Worm (Caenorhabditis elegans) whole organism, mixed stage, embryonic: Measurements from ENCODE around the gene let-716.

ENCODE experiments used
- M03D4.4 ChIP-seq: sonication (generic microtip); optimal IDR thresholded peaks from 2 replicates; lab custom pipeline; 2017; ENCODE audit warnings: mild to moderate bottlenecking, missing genetic modification characterization, missing compliant biosample characterization
- bed-3 ChIP-seq: fragments of 200-800 bp; sonication (Bioruptor generic); optimal IDR thresholded peaks from 3 replicates; lab custom pipeline; 2018; ENCODE audit warnings: mild to moderate bottlenecking, missing genetic modification characterization, moderate library complexity, missing compliant biosample characterization
- blmp-1 ChIP-seq: fragments of 150-350 bp; optimal IDR thresholded peaks from 2 replicates; lab custom pipeline; 2014; ENCODE audit warnings: missing biosample characterization, missing genetic modification characterization
- ceh-39 ChIP-seq: fragments of 150-350 bp; optimal IDR thresholded peaks from 2 replicates; lab custom pipeline; 2014; ENCODE audit warnings: missing biosample characterization, missing genetic modification characterization
- ceh-43 ChIP-seq: fragments of 200-800 bp; sonication (Bioruptor generic); optimal IDR thresholded peaks from 2 replicates; lab custom pipeline; 2018; ENCODE audit warnings: mild to moderate bottlenecking, missing genetic modification characterization, moderate library complexity, missing compliant biosample characterization
- ceh-83 ChIP-seq: fragments of 200-800 bp; sonication (Bioruptor generic); optimal IDR thresholded peaks from 2 replicates; lab custom pipeline; 2018; ENCODE audit warnings: mild to moderate bottlenecking, missing genetic modification characterization, missing compliant biosample characterization
- ces-1 ChIP-seq: fragments of 150-350 bp; optimal IDR thresholded peaks from 2 replicates; lab custom pipeline; 2014; ENCODE audit warnings: missing biosample characterization, missing genetic modification reagents, missing genetic modification characterization
- cnd-1 ChIP-seq: fragments of 200-800 bp; sonication (Bioruptor generic); optimal IDR thresholded peaks from 2 replicates; lab custom pipeline; 2018; ENCODE audit warnings: mild to moderate bottlenecking, missing genetic modification characterization, missing compliant biosample characterization
- drap-1 ChIP-seq: fragments of 200-800 bp; sonication (Bioruptor generic); optimal IDR thresholded peaks from 3 replicates; lab custom pipeline; 2018; ENCODE audit warnings: mild to moderate bottlenecking, missing genetic modification characterization, missing compliant biosample characterization
- elt-1 ChIP-seq: sonication (generic microtip); optimal IDR thresholded peaks from 2 replicates; lab custom pipeline; 2017; ENCODE audit warnings: missing genetic modification characterization, mild to moderate bottlenecking, missing compliant biosample characterization, antibody characterized with exemption, moderate library complexity, borderline replicate concordance; ENCODE audit not compliant: insufficient read depth
- elt-3 ChIP-seq: fragments of 150-350 bp; optimal IDR thresholded peaks from 2 replicates; lab custom pipeline; 2014; ENCODE audit warnings: missing biosample characterization, missing genetic modification characterization
- flh-1 ChIP-seq: fragments of 200-800 bp; sonication (Bioruptor generic); optimal IDR thresholded peaks from 2 replicates; lab custom pipeline; 2018; ENCODE audit warnings: mild to moderate bottlenecking, missing genetic modification characterization, moderate library complexity, missing compliant biosample characterization
- ham-2 ChIP-seq: fragments of 200-800 bp; sonication (Bioruptor generic); optimal IDR thresholded peaks from 2 replicates; lab custom pipeline; 2018; ENCODE audit warnings: mild to moderate bottlenecking, missing genetic modification characterization, missing compliant biosample characterization
- hlh-1 ChIP-seq: fragments of 150-350 bp; optimal IDR thresholded peaks from 2 replicates; lab custom pipeline; 2014; ENCODE audit warnings: missing biosample characterization, missing genetic modification reagents, missing genetic modification characterization
- lin-13 ChIP-seq: fragments of 150-350 bp; optimal IDR thresholded peaks from 2 replicates; lab custom pipeline; 2014; ENCODE audit warnings: missing biosample characterization, missing genetic modification characterization
- lin-32 ChIP-seq: fragments of 200-800 bp; sonication (Bioruptor generic); optimal IDR thresholded peaks from 2 replicates; lab custom pipeline; 2018; ENCODE audit warnings: mild to moderate bottlenecking, missing genetic modification characterization, missing compliant biosample characterization
- lsy-2 ChIP-seq: fragments of 150-350 bp; optimal IDR thresholded peaks from 2 replicates; lab custom pipeline; 2014; ENCODE audit warnings: missing biosample characterization, missing genetic modification characterization
- mep-1 ChIP-seq: fragments of 150-350 bp; optimal IDR thresholded peaks from 2 replicates; lab custom pipeline; 2017; ENCODE audit warnings: missing biosample characterization, missing genetic modification reagents, missing genetic modification characterization, inconsistent platforms
- mls-2 ChIP-seq: sonication (generic microtip); optimal IDR thresholded peaks from 2 replicates; lab custom pipeline; 2016; ENCODE audit warnings: mild to moderate bottlenecking, missing genetic modification characterization, moderate library complexity, missing compliant biosample characterization
- nhr-12 ChIP-seq: fragments of 150-350 bp; optimal IDR thresholded peaks from 2 replicates; lab custom pipeline; 2014; ENCODE audit warnings: missing biosample characterization, missing genetic modification characterization
- nhr-2 ChIP-seq: fragments of 150-350 bp; optimal IDR thresholded peaks from 2 replicates; lab custom pipeline; 2014; ENCODE audit warnings: missing biosample characterization, missing genetic modification characterization
- nhr-237 ChIP-seq: fragments of 150-350 bp; optimal IDR thresholded peaks from 2 replicates; lab custom pipeline; 2014; ENCODE audit warnings: missing biosample characterization, missing genetic modification characterization
- nhr-28 ChIP-seq: fragments of 150-350 bp; optimal IDR thresholded peaks from 2 replicates; lab custom pipeline; 2014; ENCODE audit warnings: missing biosample characterization, missing genetic modification characterization
- nhr-76 ChIP-seq: sonication (generic microtip); optimal IDR thresholded peaks from 2 replicates; lab custom pipeline; 2017; ENCODE audit warnings: missing biosample characterization, missing genetic modification characterization
- pha-4 ChIP-seq: fragments of 150-350 bp; optimal IDR thresholded peaks from 2 replicates; lab custom pipeline; 2018; ENCODE audit warnings: missing biosample characterization, missing genetic modification reagents, missing genetic modification characterization
- sem-2 ChIP-seq: fragments of 200-800 bp; sonication (Bioruptor generic); optimal IDR thresholded peaks from 2 replicates; lab custom pipeline; 2018; ENCODE audit warnings: mild to moderate bottlenecking, missing genetic modification characterization, missing compliant biosample characterization
- snpc-4 ChIP-seq: fragments of 150-350 bp; optimal IDR thresholded peaks from 2 replicates; lab custom pipeline; 2014; ENCODE audit warnings: missing biosample characterization, missing genetic modification characterization
- sptf-1 ChIP-seq: sonication (generic microtip); optimal IDR thresholded peaks from 2 replicates; lab custom pipeline; 2017; ENCODE audit warnings: mild to moderate bottlenecking, missing genetic modification characterization, moderate library complexity, missing compliant biosample characterization
- tbx-8 ChIP-seq: fragments of 200-800 bp; sonication (Bioruptor generic); optimal IDR thresholded peaks from 2 replicates; lab custom pipeline; 2018; ENCODE audit warnings: mild to moderate bottlenecking, missing genetic modification characterization, moderate library complexity, missing compliant biosample characterization
- unc-120 ChIP-seq: sonication (generic microtip); optimal IDR thresholded peaks from 2 replicates; lab custom pipeline; 2017; ENCODE audit warnings: missing genetic modification characterization, missing compliant biosample characterization; ENCODE audit not compliant: poor library complexity, severe bottlenecking
- unc-39 ChIP-seq: fragments of 150-350 bp; optimal IDR thresholded peaks from 2 replicates; lab custom pipeline; 2014; ENCODE audit warnings: missing biosample characterization, missing genetic modification characterization
- unc-62 ChIP-seq: fragments of 150-350 bp; optimal IDR thresholded peaks from 2 replicates; lab custom pipeline; 2014; ENCODE audit warnings: missing biosample characterization, missing genetic modification reagents, missing genetic modification characterization
- zip-8 ChIP-seq: fragments of 150-350 bp; optimal IDR thresholded peaks from 2 replicates; lab custom pipeline; 2014; ENCODE audit warnings: missing biosample characterization, missing genetic modification characterization
- ztf-11 ChIP-seq: fragments of 150-350 bp; optimal IDR thresholded peaks from 2 replicates; lab custom pipeline; 2014; ENCODE audit warnings: missing biosample characterization, missing genetic modification characterization

Gene let-716

DNA sequence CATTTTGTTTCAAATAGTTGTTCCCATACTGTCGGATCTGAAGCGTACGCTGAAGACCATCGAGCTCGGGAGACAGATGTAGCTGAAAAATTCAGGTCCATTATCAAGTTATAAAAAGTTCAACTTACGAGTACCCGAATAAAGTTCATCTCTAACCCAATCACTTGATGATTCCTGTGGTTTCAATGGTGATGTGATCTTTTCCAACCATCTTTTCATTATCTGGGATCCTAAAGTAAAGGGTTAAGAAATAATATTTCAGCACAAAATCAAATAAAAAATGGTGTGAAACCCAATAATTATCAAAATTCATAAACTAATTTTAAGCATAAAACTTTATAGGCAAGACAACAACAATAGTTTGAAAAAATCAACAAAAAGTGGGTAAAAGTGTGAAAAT is 43.9 kb downstream of the let-716 start, which contains the start of gene C05D11.8:
Gene C05D11.8 (minus strand): TSS at position 101 of the 400 bp plus-strand sequence.
- no peak for TF ChIP-seq unc-62 (GFP tag; lab: Kevin White, UChicago)
- TF ChIP-seq lin-32 (GFP tag; lab: Kevin White, UChicago), result no peak
- TF ChIP-seq hlh-1 (tag; lab: Kevin White, UChicago), result no peak
- TF ChIP-seq elt-3 (tag; lab: Kevin White, UChicago), result no peak
- no peak for TF ChIP-seq ces-1
- TF ChIP-seq drap-1 (GFP tag; lab: Kevin White, UChicago), result no peak
- TF ChIP-seq lin-13, result no peak
- no peak for TF ChIP-seq ham-2 (GFP tag; lab: Kevin White, UChicago)
- TF ChIP-seq mls-2 (tag; lab: Kevin White, UChicago), result no peak

ce11 chrIII:6430834-6431233 is 47.5 kb downstream of the let-716 start, which contains the start of gene popl-1:
Gene popl-1, minus strand, starts transcription at chrIII:6430934.
- TF ChIP-seq pha-4 (tag; lab: Kevin White, UChicago), result no peak
- no peak for TF ChIP-seq flh-1 (GFP tag; lab: Kevin White, UChicago)
- no peak for TF ChIP-seq nhr-12 (tag; lab: Kevin White, UChicago)
- no peak for TF ChIP-seq ham-2 (GFP tag; lab: Kevin White, UChicago)
- no peak for TF ChIP-seq elt-3 (tag; lab: Kevin White, UChicago)
- no peak for TF ChIP-seq nhr-237
- no peak for TF ChIP-seq elt-1 (tag; lab: Kevin White, UChicago)
- TF ChIP-seq M03D4.4 (tag; lab: Kevin White, UChicago), result no peak
- no peak for TF ChIP-seq zip-8 (tag; lab: Kevin White, UChicago)
- TF ChIP-seq nhr-28, result no peak
- TF ChIP-seq nhr-76 (tag; lab: Kevin White, UChicago), result no peak
- TF ChIP-seq unc-120 (tag; lab: Kevin White, UChicago), result no peak
- TF ChIP-seq ztf-11 (tag; lab: Kevin White, UChicago), result no peak
- TF ChIP-seq unc-39, result no peak
- TF ChIP-seq ceh-83 (GFP tag; lab: Kevin White, UChicago), result no peak
- no peak for TF ChIP-seq bed-3 (GFP tag; lab: Kevin White, UChicago)
- no peak for TF ChIP-seq sem-2 (GFP tag; lab: Kevin White, UChicago)

DNA sequence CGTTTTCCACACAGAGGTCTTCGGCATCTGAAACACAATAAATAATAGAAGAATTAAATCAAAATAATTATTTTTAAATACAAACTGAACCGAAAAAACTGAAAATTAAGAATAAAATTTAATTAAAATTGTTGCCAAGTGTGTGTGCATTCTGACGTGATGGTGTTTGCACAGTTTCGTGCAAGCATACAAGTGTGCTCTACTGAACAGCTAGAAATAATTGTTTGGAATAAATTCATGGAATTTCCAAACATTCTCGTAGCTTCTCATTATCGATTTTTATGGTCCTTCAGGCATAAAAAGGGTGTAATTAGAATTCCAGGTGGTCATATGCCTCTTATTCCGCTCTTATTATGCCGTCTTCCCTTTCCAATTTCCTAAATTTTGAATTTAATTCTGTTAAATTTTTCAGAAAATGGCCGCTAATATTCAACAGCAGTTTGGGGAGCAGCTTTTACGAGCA is 48.4 kb downstream of the let-716 start, which contains the start of the genes mrps-17 and txdc-9:
Gene mrps-17 (minus strand): TSS at position 33 of the 463 bp plus-strand sequence.
Gene txdc-9 (plus strand): TSS at position 413 of the 463 bp plus-strand sequence.
- no peak for TF ChIP-seq mls-2 (tag; lab: Kevin White, UChicago)
- TF ChIP-seq lin-13, result peak; percentile 48
- TF ChIP-seq ces-1, result peak; percentile 99
- no peak for TF ChIP-seq ztf-11 (tag; lab: Kevin White, UChicago)
- TF ChIP-seq sptf-1 (tag; lab: Kevin White, UChicago), result peak; percentile 55
- TF ChIP-seq ham-2 (GFP tag; lab: Kevin White, UChicago), result peak; percentile 70
- TF ChIP-seq mep-1 (tag; lab: Kevin White, UChicago), result peak; percentile 75
- TF ChIP-seq pha-4 (tag; lab: Kevin White, UChicago), result peak; percentile 86
- TF ChIP-seq lsy-2 (tag; lab: Kevin White, UChicago), result peak; percentile 81
- TF ChIP-seq ceh-43 (GFP tag; lab: Kevin White, UChicago), result peak; percentile 80
- TF ChIP-seq hlh-1 (tag; lab: Kevin White, UChicago), result peak; percentile 30

DNA sequence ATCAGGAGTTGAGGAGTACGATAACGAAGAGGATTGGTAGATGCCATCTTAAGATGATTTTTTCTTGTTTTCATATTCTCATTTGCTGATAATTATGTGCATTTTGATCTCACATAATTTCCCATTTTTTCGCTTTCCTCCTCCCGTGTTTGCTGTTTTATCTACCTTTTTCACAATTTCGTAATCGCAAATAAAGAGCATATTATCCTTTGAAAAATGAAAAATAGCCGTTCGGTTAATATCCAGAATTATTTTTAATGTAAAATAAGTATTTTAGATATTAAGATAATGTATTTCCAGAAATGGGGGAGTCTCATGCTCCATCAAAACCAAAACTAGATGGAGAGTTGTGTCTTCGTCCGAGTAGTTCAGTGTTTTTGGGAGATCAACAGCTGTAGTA is 49.6 kb downstream of the let-716 start, which contains the start of gene vps-16:
Gene vps-16 (plus strand): TSS at position 301 of the 400 bp plus-strand sequence.
- no peak for TF ChIP-seq elt-1 (tag; lab: Kevin White, UChicago)
- TF ChIP-seq tbx-8 (GFP tag; lab: Kevin White, UChicago), result no peak
- no peak for TF ChIP-seq cnd-1
- no peak for TF ChIP-seq nhr-76 (tag; lab: Kevin White, UChicago)

ce11 chrIII:6436308-6436707 is 53.0 kb downstream of the let-716 start, which contains the start of gene C05D11.1:
Gene C05D11.1, plus strand, starts transcription at chrIII:6436608.
- no peak for TF ChIP-seq mep-1 (tag; lab: Kevin White, UChicago)
- TF ChIP-seq lin-13, result no peak
- TF ChIP-seq ztf-11 (tag; lab: Kevin White, UChicago), result no peak
- TF ChIP-seq nhr-28, result no peak
- TF ChIP-seq elt-3 (tag; lab: Kevin White, UChicago), result no peak
- TF ChIP-seq nhr-76 (tag; lab: Kevin White, UChicago), result no peak
- TF ChIP-seq unc-39, result no peak
- TF ChIP-seq lin-32 (GFP tag; lab: Kevin White, UChicago), result no peak
- no peak for TF ChIP-seq bed-3 (GFP tag; lab: Kevin White, UChicago)
- TF ChIP-seq sem-2 (GFP tag; lab: Kevin White, UChicago), result no peak
- TF ChIP-seq flh-1 (GFP tag; lab: Kevin White, UChicago), result no peak
- no peak for TF ChIP-seq pha-4 (tag; lab: Kevin White, UChicago)
- no peak for TF ChIP-seq blmp-1 (tag; lab: Kevin White, UChicago)
- TF ChIP-seq nhr-2 (tag; lab: Kevin White, UChicago), result no peak
- no peak for TF ChIP-seq drap-1 (GFP tag; lab: Kevin White, UChicago)
- TF ChIP-seq ces-1, result no peak
- no peak for TF ChIP-seq snpc-4
- TF ChIP-seq ceh-39 (tag; lab: Kevin White, UChicago), result no peak
- no peak for TF ChIP-seq tbx-8 (GFP tag; lab: Kevin White, UChicago)
- no peak for TF ChIP-seq nhr-237
